Fruit fly (Drosophila melanogaster) whole organism, embryonic: ENCODE results near the gene CG6675.

Experiments used
- CG10565 ChIP-seq: fragments of 200-800 bp; sonication (Bioruptor generic); optimal IDR thresholded peaks from 3 replicates; lab custom pipeline; 2016; ENCODE audit warnings: missing biosample characterization, mild to moderate bottlenecking, missing genetic modification characterization
- CG12219 ChIP-seq: fragments of 200-800 bp; sonication (Bioruptor generic); optimal IDR thresholded peaks from 3 replicates; lab custom pipeline; 2018; ENCODE audit warnings: missing biosample characterization, mild to moderate bottlenecking, missing genetic modification characterization
- CG14050 ChIP-seq: fragments of 200-800 bp; sonication (Bioruptor generic); IDR thresholded peaks from 3 replicates; pipeline ENCODE4 v1.3.6; 2022; ENCODE audit warnings: missing biosample characterization, missing genetic modification characterization
- CG17328 ChIP-seq: fragments of 200-800 bp; sonication (Bioruptor generic); IDR thresholded peaks from 2 replicates; pipeline ENCODE4 v1.3.6; 2022; ENCODE audit warnings: missing biosample characterization, missing genetic modification characterization
- CG18476 ChIP-seq: fragments of 200-800 bp; sonication (Bioruptor generic); optimal IDR thresholded peaks from 2 replicates; lab custom pipeline; 2016; ENCODE audit warnings: missing biosample characterization, mild to moderate bottlenecking, missing genetic modification characterization
- CG2202 ChIP-seq: fragments of 200-800 bp; sonication (Bioruptor generic); optimal IDR thresholded peaks from 2 replicates; lab custom pipeline; 2018; ENCODE audit warnings: missing biosample characterization, mild to moderate bottlenecking, missing genetic modification characterization
- CG32767 ChIP-seq: fragments of 200-800 bp; sonication (Bioruptor generic); IDR thresholded peaks from 2 replicates; pipeline ENCODE4 v1.3.6; 2022; ENCODE audit warnings: missing biosample characterization, missing genetic modification characterization
- CG33557 ChIP-seq: fragments of 200-800 bp; sonication (Bioruptor generic); optimal IDR thresholded peaks from 2 replicates; lab custom pipeline; 2019; ENCODE audit warnings: missing biosample characterization, mild to moderate bottlenecking, missing genetic modification characterization, moderate library complexity
- CG3407 ChIP-seq: fragments of 200-800 bp; sonication (Bioruptor generic); optimal IDR thresholded peaks from 2 replicates; lab custom pipeline; 2018; ENCODE audit warnings: missing biosample characterization, mild to moderate bottlenecking, missing genetic modification characterization
- CG4854 ChIP-seq: fragments of 200-800 bp; sonication (Bioruptor generic); optimal IDR thresholded peaks from 2 replicates; lab custom pipeline; 2016; ENCODE audit warnings: missing biosample characterization, missing genetic modification characterization, inconsistent platforms
- CG6689 ChIP-seq: fragments of 200-800 bp; sonication (Bioruptor generic); IDR thresholded peaks from 2 replicates; pipeline ENCODE4 v1.3.6; 2022; ENCODE audit warnings: missing biosample characterization, missing genetic modification characterization
- CG7963 ChIP-seq: fragments of 200-800 bp; sonication (Bioruptor generic); IDR thresholded peaks from 3 replicates; pipeline ENCODE4 v1.3.6; 2022; ENCODE audit warnings: missing biosample characterization, missing genetic modification characterization; ENCODE audit not compliant: partially characterized antibody
- CG7987 ChIP-seq: fragments of 200-800 bp; sonication (Bioruptor generic); optimal IDR thresholded peaks from 2 replicates; lab custom pipeline; 2018; ENCODE audit warnings: missing biosample characterization, mild to moderate bottlenecking, missing genetic modification characterization, moderate library complexity
- CHES-1-like ChIP-seq: fragments of 200-800 bp; sonication (Bioruptor generic); optimal IDR thresholded peaks from 2 replicates; lab custom pipeline; 2016; ENCODE audit warnings: missing biosample characterization, missing genetic modification characterization
- ERR ChIP-seq: fragments of 200-800 bp; sonication (Bioruptor generic); optimal IDR thresholded peaks from 2 replicates; lab custom pipeline; 2016; ENCODE audit warnings: missing biosample characterization, missing genetic modification characterization
- HLH4C ChIP-seq: fragments of 200-800 bp; sonication (Bioruptor generic); IDR thresholded peaks from 3 replicates; pipeline ENCODE4 v1.3.6; 2022; ENCODE audit warnings: missing biosample characterization, missing genetic modification characterization; ENCODE audit not compliant: partially characterized antibody
- Hey ChIP-seq: fragments of 200-800 bp; sonication (Bioruptor generic); optimal IDR thresholded peaks from 3 replicates; lab custom pipeline; 2018; ENCODE audit warnings: missing biosample characterization, mild to moderate bottlenecking, missing genetic modification characterization
- HmgZ ChIP-seq: fragments of 200-800 bp; sonication (Bioruptor generic); optimal IDR thresholded peaks from 2 replicates; lab custom pipeline; 2018; ENCODE audit warnings: missing biosample characterization, mild to moderate bottlenecking, missing genetic modification characterization
- Lim3 ChIP-seq: fragments of 200-800 bp; sonication (Bioruptor generic); IDR thresholded peaks from 2 replicates; pipeline ENCODE4 v1.3.6; 2022; ENCODE audit warnings: missing biosample characterization, missing genetic modification characterization
- MTF-1 ChIP-seq: fragments of 200-800 bp; sonication (Bioruptor generic); optimal IDR thresholded peaks from 2 replicates; lab custom pipeline; 2018; ENCODE audit warnings: missing biosample characterization, mild to moderate bottlenecking, missing genetic modification characterization, borderline replicate concordance
- Mrtf ChIP-seq: fragments of 200-800 bp; sonication (Bioruptor generic); IDR thresholded peaks from 3 replicates; pipeline ENCODE4 v1.3.6; 2022; ENCODE audit warnings: missing biosample characterization, missing genetic modification characterization
- NC2α ChIP-seq: fragments of 200-800 bp; sonication (Bioruptor generic); optimal IDR thresholded peaks from 2 replicates; lab custom pipeline; 2016; ENCODE audit warnings: missing biosample characterization, missing genetic modification characterization
- Optix ChIP-seq: fragments of 200-800 bp; sonication (Bioruptor generic); IDR thresholded peaks from 3 replicates; pipeline ENCODE4 v1.3.6; 2022; ENCODE audit warnings: missing biosample characterization, missing genetic modification characterization
- Pdp1 ChIP-seq, 2 experiments: fragments of 200-800 bp; sonication (Bioruptor generic); optimal IDR thresholded peaks; 3 replicates each; lab custom pipeline; 2016; ENCODE audit warnings: missing biosample characterization in 2 of 2, missing genetic modification characterization in 2 of 2, mild to moderate bottlenecking in 1 of 2, moderate library complexity in 1 of 2
- Trl ChIP-seq, 3 experiments: fragments of >200 bp in 2 of 3; fragments of 200-800 bp in 1 of 3; sonication (Bioruptor generic) in 1 of 3; optimal IDR thresholded peaks; 2 replicates in 1 of 3; 3 replicates in 2 of 3; lab custom pipeline; 2016 to 2017; ENCODE audit warnings: missing biosample characterization in 1 of 3, missing genetic modification characterization in 1 of 3
- Vsx1 ChIP-seq: fragments of 200-800 bp; sonication (Bioruptor generic); optimal IDR thresholded peaks from 2 replicates; lab custom pipeline; 2017; ENCODE audit warnings: missing biosample characterization, mild to moderate bottlenecking, missing genetic modification characterization, missing genetic modification reagents
- Xrp1 ChIP-seq: fragments of 200-800 bp; sonication (Bioruptor generic); IDR thresholded peaks from 2 replicates; pipeline ENCODE4 v1.3.6; 2022; ENCODE audit warnings: missing biosample characterization, missing genetic modification characterization
- cad ChIP-seq: fragments of >200 bp; optimal IDR thresholded peaks from 2 replicates; lab custom pipeline; 2017; ENCODE audit warnings: missing biosample characterization, missing genetic modification characterization
- chinmo ChIP-seq: fragments of 200-800 bp; sonication (Bioruptor generic); IDR thresholded peaks from 4 replicates; pipeline ENCODE4 v1.3.6; 2022; ENCODE audit warnings: missing biosample characterization, missing genetic modification characterization; ENCODE audit not compliant: partially characterized antibody
- ci ChIP-seq: fragments of 200-800 bp; sonication (Bioruptor generic); IDR thresholded peaks from 3 replicates; pipeline ENCODE4 v1.3.6; 2022; ENCODE audit warnings: missing biosample characterization, missing genetic modification characterization
- cwo ChIP-seq: fragments of 200-800 bp; sonication (Bioruptor generic); optimal IDR thresholded peaks from 3 replicates; lab custom pipeline; 2017; ENCODE audit warnings: missing biosample characterization, missing genetic modification characterization, mild to moderate bottlenecking, moderate library complexity, missing genetic modification reagents
- dimm ChIP-seq: fragments of 200-800 bp; sonication (Bioruptor generic); IDR thresholded peaks from 2 replicates; pipeline ENCODE4 v1.3.6; 2022; ENCODE audit warnings: missing biosample characterization, missing genetic modification characterization
- dm ChIP-seq: fragments of 200-800 bp; sonication (Bioruptor generic); optimal IDR thresholded peaks from 3 replicates; lab custom pipeline; 2016; ENCODE audit warnings: missing biosample characterization, missing genetic modification characterization
- fd102C ChIP-seq: fragments of 200-800 bp; sonication (Bioruptor generic); optimal IDR thresholded peaks from 2 replicates; lab custom pipeline; 2018; ENCODE audit warnings: missing biosample characterization, mild to moderate bottlenecking, missing genetic modification characterization, moderate library complexity
- fd64A ChIP-seq: fragments of 200-800 bp; sonication (Bioruptor generic); optimal IDR thresholded peaks from 3 replicates; lab custom pipeline; 2018; ENCODE audit warnings: missing biosample characterization, mild to moderate bottlenecking, missing genetic modification characterization
- gem ChIP-seq: fragments of 200-800 bp; sonication (Bioruptor generic); optimal IDR thresholded peaks from 2 replicates; lab custom pipeline; 2019; ENCODE audit warnings: missing biosample characterization, mild to moderate bottlenecking, missing genetic modification characterization, moderate library complexity
- gfzf ChIP-seq: fragments of 200-800 bp; sonication (Bioruptor generic); optimal IDR thresholded peaks from 2 replicates; lab custom pipeline; 2016; ENCODE audit warnings: missing biosample characterization, mild to moderate bottlenecking, missing genetic modification characterization, moderate library complexity
- grn ChIP-seq: fragments of 200-800 bp; sonication (Bioruptor generic); optimal IDR thresholded peaks from 3 replicates; lab custom pipeline; 2017; ENCODE audit warnings: missing biosample characterization, missing genetic modification characterization
- ham ChIP-seq: fragments of 200-800 bp; sonication (Bioruptor generic); IDR thresholded peaks from 2 replicates; pipeline ENCODE4 v1.3.6; 2022; ENCODE audit warnings: missing biosample characterization, missing genetic modification characterization
- hbn ChIP-seq: fragments of 200-800 bp; sonication (Bioruptor generic); IDR thresholded peaks from 2 replicates; pipeline ENCODE4 v1.3.6; 2022; ENCODE audit warnings: missing biosample characterization, missing genetic modification characterization; ENCODE audit not compliant: partially characterized antibody
- jumu ChIP-seq: fragments of 200-800 bp; sonication (Bioruptor generic); optimal IDR thresholded peaks from 3 replicates; lab custom pipeline; 2016; ENCODE audit warnings: missing biosample characterization, missing genetic modification characterization
- kni ChIP-seq: fragments of 200-800 bp; sonication (Bioruptor generic); optimal IDR thresholded peaks from 3 replicates; lab custom pipeline; 2017; ENCODE audit warnings: mild to moderate bottlenecking, missing biosample characterization, missing genetic modification reagents, missing genetic modification characterization
- lbe ChIP-seq: fragments of 200-800 bp; sonication (Bioruptor generic); optimal IDR thresholded peaks from 2 replicates; lab custom pipeline; 2016; ENCODE audit warnings: missing biosample characterization, mild to moderate bottlenecking, missing genetic modification characterization
- lmd ChIP-seq: fragments of 200-800 bp; sonication (Bioruptor generic); IDR thresholded peaks from 2 replicates; pipeline ENCODE4 v1.3.6; 2022; ENCODE audit warnings: missing biosample characterization, missing genetic modification characterization
- nau ChIP-seq: fragments of 200-800 bp; sonication (Bioruptor generic); optimal IDR thresholded peaks from 3 replicates; lab custom pipeline; 2017; ENCODE audit warnings: missing biosample characterization, mild to moderate bottlenecking, missing genetic modification characterization, missing genetic modification reagents
- pb ChIP-seq: fragments of 200-800 bp; sonication (Bioruptor generic); optimal IDR thresholded peaks from 3 replicates; lab custom pipeline; 2016; ENCODE audit warnings: missing biosample characterization, missing genetic modification characterization
- salm ChIP-seq: fragments of 200-800 bp; sonication (Bioruptor generic); optimal IDR thresholded peaks from 2 replicates; lab custom pipeline; 2018; ENCODE audit warnings: missing biosample characterization, mild to moderate bottlenecking, missing genetic modification characterization
- seq ChIP-seq: fragments of 200-800 bp; sonication (Bioruptor generic); IDR thresholded peaks from 2 replicates; pipeline ENCODE4 v1.3.6; 2022; ENCODE audit warnings: missing biosample characterization, missing genetic modification characterization
- ttk ChIP-seq: fragments of 200-800 bp; sonication (Bioruptor generic); IDR thresholded peaks from 2 replicates; pipeline ENCODE4 v2.1.2; 2022; ENCODE audit warnings: missing biosample characterization, missing genetic modification characterization
- wek ChIP-seq: fragments of 200-800 bp; sonication (Bioruptor generic); optimal IDR thresholded peaks from 3 replicates; lab custom pipeline; 2018; ENCODE audit warnings: missing biosample characterization, mild to moderate bottlenecking, missing genetic modification characterization, moderate library complexity

CG6675 gene

DNA sequence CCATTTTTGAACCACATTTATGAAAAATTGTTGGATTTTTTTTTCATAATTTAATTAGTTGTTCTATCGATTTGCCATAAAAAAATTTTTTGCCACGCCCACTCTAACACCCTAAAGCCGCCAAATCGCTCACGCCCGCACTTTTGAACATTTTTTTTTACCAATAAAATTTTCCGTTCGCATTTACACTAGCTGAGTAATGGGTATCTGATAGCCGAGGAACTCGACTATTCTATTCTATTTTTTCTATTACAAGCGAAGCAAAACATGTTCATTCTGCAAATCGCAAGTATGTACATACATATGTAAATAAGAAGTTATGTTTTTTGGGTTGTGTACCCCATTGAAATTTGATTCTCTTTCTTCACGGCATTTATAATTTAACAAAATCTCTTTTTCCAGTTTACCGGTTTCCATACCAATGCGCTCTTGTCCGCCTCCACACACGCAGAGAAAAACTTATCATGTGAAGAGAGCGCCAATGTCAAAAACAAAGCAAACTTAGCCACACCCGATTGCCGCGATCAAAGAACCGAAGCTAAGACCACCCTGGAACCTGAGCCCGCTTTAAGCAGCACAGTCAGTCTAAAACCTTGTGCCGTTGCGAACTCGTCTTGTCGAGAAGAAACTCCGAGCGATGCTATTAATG is 36.6 kb downstream of the CG6675 start (continued):
- no peak for TF ChIP-seq MTF-1
- no peak for TF ChIP-seq ci (GFP tag; lab: Robert Waterston, UW)
- no peak for TF ChIP-seq cad (GFP tag; lab: Kevin White, UChicago)
- no peak for TF ChIP-seq Hey (tag; lab: Kevin White, UChicago)
- no peak for TF ChIP-seq jumu (GFP tag; lab: Kevin White, UChicago)
- no peak for TF ChIP-seq pb
- TF ChIP-seq hbn (GFP tag; lab: Robert Waterston, UW), result no peak
- TF ChIP-seq lbe (GFP tag; lab: Kevin White, UChicago), result no peak
- no peak for TF ChIP-seq Pdp1 (GFP tag; optimal IDR thresholded peaks at IDR 0.05; lab: Kevin White, UChicago)
- no peak for TF ChIP-seq fd64A (GFP tag; lab: Kevin White, UChicago)
- TF ChIP-seq CG3407 (GFP tag; lab: Kevin White, UChicago), result no peak
- no peak for TF ChIP-seq CG4854 (GFP tag; lab: Kevin White, UChicago)
- TF ChIP-seq CG33557 (GFP tag; lab: Kevin White, UChicago), result no peak
- no peak for TF ChIP-seq CHES-1-like (GFP tag; lab: Kevin White, UChicago)
- no peak for TF ChIP-seq ham (GFP tag; lab: Robert Waterston, UW)
- TF ChIP-seq NC2α (GFP tag; lab: Kevin White, UChicago), result no peak
- no peak for TF ChIP-seq wek (GFP tag; lab: Kevin White, UChicago)
- TF ChIP-seq Trl (optimal IDR thresholded peaks at IDR 0.05; lab: Kevin White, UChicago), result peak; percentile 21 to 29
- no peak for TF ChIP-seq Trl (GFP tag; optimal IDR thresholded peaks at IDR 0.05; lab: Kevin White, UChicago)
- no peak for TF ChIP-seq Mrtf
- no peak for TF ChIP-seq CG18476 (GFP tag; lab: Kevin White, UChicago)
- no peak for TF ChIP-seq nau
- no peak for TF ChIP-seq cwo (GFP tag; lab: Kevin White, UChicago)
- no peak for TF ChIP-seq seq (GFP tag; lab: Robert Waterston, UW)
- TF ChIP-seq grn, result no peak
- no peak for TF ChIP-seq fd102C (GFP tag; lab: Kevin White, UChicago)
- no peak for TF ChIP-seq dimm (GFP tag; lab: Robert Waterston, UW)
- no peak for TF ChIP-seq kni (GFP tag; lab: Kevin White, UChicago)
- 0 out of 4 replicates have a peak, but pooled peaks have one; percentile 52 for TF ChIP-seq chinmo (GFP tag; lab: Robert Waterston, UW)
- no peak for TF ChIP-seq gfzf (GFP tag; lab: Kevin White, UChicago)
- no peak for TF ChIP-seq CG17328
- no peak for TF ChIP-seq CG6689 (GFP tag; lab: Robert Waterston, UW)
- TF ChIP-seq Lim3 (GFP tag; lab: Robert Waterston, UW), result no peak
- no peak for TF ChIP-seq CG7987
- no peak for TF ChIP-seq CG14050
- 0 out of 2 replicates have a peak, but pooled peaks have one; percentile 20 for TF ChIP-seq Xrp1 (GFP tag; lab: Robert Waterston, UW)
- TF ChIP-seq CG12219 (GFP tag; lab: Kevin White, UChicago), result no peak
- TF ChIP-seq ttk (GFP tag; lab: Robert Waterston, UW), result no peak
- no peak for TF ChIP-seq CG10565 (GFP tag; lab: Kevin White, UChicago)
- peak; percentile 44; the same call in 1 of the 3 replicates for TF ChIP-seq CG7963
- TF ChIP-seq Optix, result no peak
- no peak for TF ChIP-seq salm (tag; lab: Kevin White, UChicago)
- no peak for TF ChIP-seq CG2202 (tag; lab: Kevin White, UChicago)
- no peak for TF ChIP-seq Vsx1 (GFP tag; lab: Kevin White, UChicago)
- no peak for TF ChIP-seq HmgZ
- no peak for TF ChIP-seq dm
- TF ChIP-seq gem (tag; lab: Kevin White, UChicago), result no peak
- no peak for TF ChIP-seq ERR
- TF ChIP-seq CG32767, result no peak
- no peak for TF ChIP-seq lmd (GFP tag; lab: Robert Waterston, UW)
- TF ChIP-seq HLH4C (GFP tag; lab: Robert Waterston, UW), result peak; percentile 88
